Worm (Caenorhabditis elegans): Measurements from ENCODE around the gene ztf-20.

DNA sequence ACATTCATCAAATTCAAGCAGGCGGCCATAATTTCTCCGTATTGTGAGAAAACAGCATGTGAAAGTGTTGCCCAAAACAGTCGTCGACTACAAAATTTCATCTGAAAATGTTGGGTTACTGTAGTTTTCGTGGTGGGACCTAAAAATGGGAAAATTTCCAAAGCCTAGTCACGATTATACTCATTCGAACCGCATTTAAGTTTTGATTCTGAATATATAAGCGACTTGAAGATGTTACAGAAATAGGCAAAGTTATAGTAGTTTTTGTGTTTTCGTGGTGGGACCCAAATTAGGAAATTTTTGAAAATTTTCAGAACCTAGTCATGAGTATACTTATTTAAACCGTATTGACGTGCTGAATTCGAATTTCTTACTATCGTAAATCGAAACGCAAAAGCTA lies 17.9 kb upstream of the ztf-20 start, which contains the start of gene Y39B6A.41:
- TF ChIP-seq dao-5 (tag; optimal IDR thresholded peaks at IDR 0.05) (no peak), him-1 (tag; optimal IDR thresholded peaks at IDR 0.05) (no peak), W03F9.2 (tag; optimal IDR thresholded peaks at IDR 0.05) (no peak)

Measured in whole organism, L4/young adult.